Fruit fly (Drosophila melanogaster): ENCODE data around the gene CG17075.

CG17075 gene

DNA sequence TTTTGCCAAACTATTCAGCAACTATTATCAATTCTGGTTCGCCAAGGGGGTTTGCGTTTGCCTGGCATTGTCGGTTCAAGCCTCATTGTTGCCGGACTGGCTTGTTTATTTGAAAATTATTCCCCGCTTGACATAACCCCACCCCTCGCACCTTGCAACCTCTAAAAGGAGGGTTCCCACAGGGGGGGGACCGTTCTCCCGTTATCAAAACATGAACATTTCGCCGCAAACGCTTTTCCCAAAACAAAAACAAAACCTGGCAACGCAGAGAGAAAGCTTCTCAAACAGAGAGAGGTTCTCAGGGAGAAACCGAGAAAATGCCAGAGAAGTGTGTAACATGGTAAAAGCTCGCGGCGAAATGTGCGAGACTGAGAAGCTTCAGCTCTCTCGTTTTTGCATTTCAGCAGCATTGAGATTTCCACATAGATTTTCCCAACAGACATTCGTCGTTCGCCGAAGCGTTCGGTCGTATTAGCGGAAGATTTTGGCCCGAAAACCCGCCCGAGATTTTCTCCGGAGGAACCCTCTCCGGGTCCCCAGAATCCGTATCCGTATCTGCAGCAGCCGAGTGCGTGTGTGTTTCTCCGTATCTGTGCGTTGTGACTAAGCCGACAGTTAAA is 42.6 kb upstream of the CG17075 start (continued):
- TF ChIP-seq CG6813 (GFP tag; optimal IDR thresholded peaks at IDR 0.05) (no peak), Hmr (GFP tag; optimal IDR thresholded peaks at IDR 0.05) (peak; percentile 11), Asciz (GFP tag; optimal IDR thresholded peaks at IDR 0.05) (no peak), Hand (GFP tag; optimal IDR thresholded peaks at IDR 0.05) (no peak), Aef1 (GFP tag; IDR thresholded peaks at IDR 0.05) (peak; percentile 42; the same call in 1 of the 3 replicates), cg (GFP tag; optimal IDR thresholded peaks at IDR 0.05) (no peak), Hmx (GFP tag; optimal IDR thresholded peaks at IDR 0.05) (no peak), ERR (GFP tag; optimal IDR thresholded peaks at IDR 0.05) (no peak), CG8359 (GFP tag; optimal IDR thresholded peaks at IDR 0.05; ENCODE audit: borderline replicate concordance) (no peak), CG12236 (GFP tag; optimal IDR thresholded peaks at IDR 0.05) (no peak), CG13123 (GFP tag; optimal IDR thresholded peaks at IDR 0.05) (no peak), zfh2 (GFP tag; optimal IDR thresholded peaks at IDR 0.05) (peak; percentile 3), zen2 (GFP tag; IDR thresholded peaks at IDR 0.05; ENCODE audit: partially characterized antibody) (0 out of 3 replicates have a peak, but pooled peaks have one; percentile 26), Trl (optimal IDR thresholded peaks at IDR 0.05) (peak; percentile 77 to 90), Trl (GFP tag; optimal IDR thresholded peaks at IDR 0.05) (peak; percentile 9), grau (tag; optimal IDR thresholded peaks at IDR 0.05) (no peak), CG4854 (GFP tag; optimal IDR thresholded peaks at IDR 0.05) (no peak), ara (GFP tag; IDR thresholded peaks at IDR 0.05) (no peak), Adf1 (GFP tag; IDR thresholded peaks at IDR 0.05) (peak; percentile 23; the same call in 1 of the 2 replicates), ttk (GFP tag; IDR thresholded peaks at IDR 0.05) (no peak), pros (GFP tag; optimal IDR thresholded peaks at IDR 0.05) (no peak), dmrt11E (tag; optimal IDR thresholded peaks at IDR 0.05) (no peak), Kr (GFP tag; optimal IDR thresholded peaks at IDR 0.05) (no peak), kni (GFP tag; optimal IDR thresholded peaks at IDR 0.05) (no peak), sug (tag; optimal IDR thresholded peaks at IDR 0.05) (peak; percentile 80), CG1832 (GFP tag; optimal IDR thresholded peaks at IDR 0.05) (no peak), so (GFP tag; IDR thresholded peaks at IDR 0.05) (peak; percentile 18; the same call in 1 of the 3 replicates), ssp (GFP tag; IDR thresholded peaks at IDR 0.05) (no peak), MESR4 (GFP tag; optimal IDR thresholded peaks at IDR 0.05) (no peak), CoRest (tag; optimal IDR thresholded peaks at IDR 0.05) (no peak), CG18619 (GFP tag; optimal IDR thresholded peaks at IDR 0.05) (no peak), Awh (GFP tag; IDR thresholded peaks at IDR 0.05) (no peak), Sin3A (optimal IDR thresholded peaks at IDR 0.05) (no peak), CG14965 (GFP tag; optimal IDR thresholded peaks at IDR 0.05; ENCODE audit: borderline replicate concordance) (no peak), CG16863 (GFP tag; optimal IDR thresholded peaks at IDR 0.05) (no peak), CG3995 (GFP tag; optimal IDR thresholded peaks at IDR 0.05) (no peak), NFAT (GFP tag; IDR thresholded peaks at IDR 0.05) (peak; percentile 5; the same call in 1 of the 2 replicates), eyg (GFP tag; optimal IDR thresholded peaks at IDR 0.05) (no peak), en (GFP tag; optimal IDR thresholded peaks at IDR 0.05) (no peak), CG10543 (GFP tag; optimal IDR thresholded peaks at IDR 0.05) (peak; percentile 28), CG4404 (GFP tag; IDR thresholded peaks at IDR 0.05) (no peak), abd-A (tag; optimal IDR thresholded peaks at IDR 0.05) (peak; percentile 61), CG10267 (tag; optimal IDR thresholded peaks at IDR 0.05) (no peak), CG6765 (GFP tag; optimal IDR thresholded peaks at IDR 0.05) (no peak), Pdp1 (GFP tag; optimal IDR thresholded peaks at IDR 0.05) (no peak), Hr78 (GFP tag; optimal IDR thresholded peaks at IDR 0.05) (no peak), CG17802 (tag; optimal IDR thresholded peaks at IDR 0.05) (no peak), CG8478 (optimal IDR thresholded peaks at IDR 0.05) (no peak), PHDP (tag; optimal IDR thresholded peaks at IDR 0.05) (no peak), CG2120 (GFP tag; optimal IDR thresholded peaks at IDR 0.05) (no peak)
